Worm (Caenorhabditis elegans): ENCODE measurements around the gene sms-5.

DNA sequence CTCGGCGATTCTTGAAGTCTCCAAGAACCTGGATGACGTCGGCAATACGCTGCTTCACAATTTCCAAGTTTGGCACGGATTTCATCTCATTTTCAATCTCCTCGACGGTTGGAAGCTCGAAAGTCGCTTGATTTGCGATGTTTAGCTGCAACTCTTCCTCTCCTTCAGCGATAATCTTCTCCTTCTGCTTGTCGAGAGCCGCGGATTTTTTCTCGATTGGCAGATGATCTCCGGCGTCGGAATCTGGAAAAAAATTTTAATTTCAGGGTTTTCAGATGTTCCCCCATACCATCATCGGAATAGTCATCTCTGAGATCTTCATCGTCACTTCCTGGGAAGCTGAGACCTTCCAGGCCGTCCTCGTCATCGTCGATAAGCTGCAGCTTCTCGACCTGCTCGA lies 19.9 kb upstream of the sms-5 start:
- TF ChIP-seq unc-62 (GFP tag; optimal IDR thresholded peaks at IDR 0.05 in 1 of 2) (no peak), unc-62 (tag; optimal IDR thresholded peaks at IDR 0.05) (no peak), Y75B8A.6 (GFP tag; IDR thresholded peaks at IDR 0.05) (no peak)
